Worm (Caenorhabditis elegans): Measurements from ENCODE around the gene R09D1.13.

DNA sequence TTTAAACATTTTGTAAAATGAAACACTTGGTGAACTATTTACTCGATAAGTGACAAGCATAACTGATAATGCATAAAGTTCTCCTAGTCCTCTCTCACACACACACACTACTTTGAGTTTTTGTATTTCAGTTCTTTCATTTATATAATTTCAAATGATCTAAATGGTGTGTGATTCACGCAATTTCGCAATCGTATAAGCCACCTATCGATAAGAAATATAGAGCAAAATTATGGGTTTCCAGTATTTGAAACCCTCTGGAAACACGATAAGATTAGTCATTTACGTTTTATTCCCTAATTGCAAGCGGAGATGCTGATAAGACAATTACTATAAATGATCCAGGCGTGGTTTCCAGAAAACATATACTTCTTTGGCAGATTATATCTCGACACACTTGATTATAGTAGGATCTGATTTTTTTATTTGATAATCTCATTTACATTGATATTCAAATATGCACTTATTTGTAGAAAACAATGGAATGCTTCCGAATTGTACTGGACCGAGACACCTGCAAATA, 33.1 kb downstream of the R09D1.13 start, which contains the start of gene arrd-3:
- TF ChIP-seq ama-1 (optimal IDR thresholded peaks at IDR 0.05) (no peak), hnd-1 (tag; optimal IDR thresholded peaks at IDR 0.05) (no peak), B0310.2 (tag; optimal IDR thresholded peaks at IDR 0.05) (no peak), ceh-36 (tag; optimal IDR thresholded peaks at IDR 0.05) (no peak), ets-7 (tag; optimal IDR thresholded peaks at IDR 0.05) (no peak), tbx-37 (GFP tag; conservative IDR thresholded peaks at IDR 0.05) (no peak), scrt-1 (GFP tag; IDR thresholded peaks at IDR 0.05) (no peak), sea-1 (GFP tag; conservative IDR thresholded peaks at IDR 0.05) (no peak), hmg-4 (GFP tag; optimal IDR thresholded peaks at IDR 0.05) (no peak)
